Worm (Caenorhabditis elegans) whole organism, L2 larva: ENCODE results near the gene F55F3.4.

Experiments used
- R02D3.7 ChIP-seq: fragments of 150-350 bp; optimal IDR thresholded peaks from 2 replicates; lab custom pipeline; 2014; ENCODE audit warnings: missing biosample characterization, missing genetic modification characterization
- alr-1 ChIP-seq: fragments of 150-350 bp; optimal IDR thresholded peaks from 2 replicates; lab custom pipeline; 2014; ENCODE audit warnings: missing biosample characterization, missing genetic modification characterization
- blmp-1 ChIP-seq: sonication (generic microtip); optimal IDR thresholded peaks from 2 replicates; lab custom pipeline; 2017; ENCODE audit warnings: missing genetic modification characterization, mild to moderate bottlenecking, missing compliant biosample characterization, antibody characterized with exemption, moderate library complexity; ENCODE audit not compliant: insufficient read depth
- egl-27 ChIP-seq: sonication (generic microtip); optimal IDR thresholded peaks from 3 replicates; lab custom pipeline; 2017; ENCODE audit warnings: missing biosample characterization, missing genetic modification reagents, missing genetic modification characterization
- nhr-11 ChIP-seq: fragments of 150-350 bp; optimal IDR thresholded peaks from 2 replicates; lab custom pipeline; 2014; ENCODE audit warnings: missing biosample characterization, missing genetic modification characterization
- nhr-21 ChIP-seq: fragments of 150-350 bp; optimal IDR thresholded peaks from 2 replicates; lab custom pipeline; 2014; ENCODE audit warnings: missing biosample characterization, missing genetic modification characterization
- nhr-25 ChIP-seq: fragments of 150-350 bp; sonication (generic microtip); optimal IDR thresholded peaks from 3 replicates; lab custom pipeline; 2014; ENCODE audit warnings: missing biosample characterization, missing genetic modification characterization
- sma-3 ChIP-seq: sonication (generic microtip); optimal IDR thresholded peaks from 2 replicates; lab custom pipeline; 2016; ENCODE audit warnings: missing genetic modification reagents, missing genetic modification characterization, missing compliant biosample characterization
- unc-62 ChIP-seq: fragments of 150-350 bp; optimal IDR thresholded peaks from 2 replicates; lab custom pipeline; 2014; ENCODE audit warnings: missing biosample characterization, missing genetic modification reagents, missing genetic modification characterization
- zag-1 ChIP-seq: fragments of 150-350 bp; optimal IDR thresholded peaks from 2 replicates; lab custom pipeline; 2014; ENCODE audit warnings: missing biosample characterization, missing genetic modification characterization
- ztf-4 ChIP-seq: fragments of 150-350 bp; optimal IDR thresholded peaks from 2 replicates; lab custom pipeline; 2014; ENCODE audit warnings: missing biosample characterization, missing genetic modification characterization

DNA sequence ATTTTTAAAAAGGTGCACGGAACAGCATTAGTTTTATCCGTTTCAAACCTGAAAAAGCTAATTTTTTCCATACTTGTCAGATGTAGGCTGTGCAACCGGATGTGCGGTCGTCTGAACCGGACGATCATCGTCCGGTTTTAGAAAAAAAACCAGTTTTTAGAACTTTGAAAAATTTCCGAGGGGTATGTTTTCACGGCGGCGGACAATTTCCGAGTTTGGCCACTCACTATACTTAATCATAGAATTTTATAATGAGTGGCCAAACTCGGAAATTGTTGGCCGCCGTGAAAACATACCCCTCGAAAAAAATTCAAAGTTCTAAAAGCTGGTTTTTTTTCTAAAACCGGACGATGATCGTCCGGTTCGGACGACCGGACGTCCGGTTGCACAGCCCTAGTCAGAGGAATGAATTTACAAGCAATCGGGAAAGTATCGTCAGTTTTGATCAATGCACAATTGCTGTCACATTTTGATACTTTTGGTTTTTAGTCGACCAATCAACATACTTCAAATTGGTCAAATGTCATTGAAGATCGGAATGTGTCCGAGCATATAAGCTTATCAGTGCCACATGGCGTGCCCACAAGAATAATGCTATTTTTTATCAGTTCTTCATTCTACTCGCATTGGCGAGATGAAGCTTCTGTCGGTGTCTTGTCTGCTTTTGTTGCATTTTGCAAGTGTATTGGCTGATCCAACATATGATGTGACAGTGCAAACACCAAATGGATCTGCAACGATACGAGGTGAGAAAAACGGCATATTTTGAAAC lies 25.5 kb upstream of the F55F3.4 start, which contains the start of gene cest-13:
- TF ChIP-seq R02D3.7 (tag; lab: Kevin White, UChicago) (no peak), blmp-1 (tag; lab: Kevin White, UChicago) (no peak), egl-27 (no peak), sma-3 (no peak), nhr-11 (tag; lab: Kevin White, UChicago) (no peak), unc-62 (GFP tag; lab: Kevin White, UChicago) (no peak), alr-1 (tag; lab: Kevin White, UChicago) (no peak), nhr-21 (tag; lab: Kevin White, UChicago) (no peak), zag-1 (tag; lab: Kevin White, UChicago) (no peak), nhr-25 (tag; lab: Kevin White, UChicago) (no peak), ztf-4 (tag; lab: Kevin White, UChicago) (no peak)
